Fruit fly (Drosophila melanogaster): ENCODE results near the gene CG34244.
A peak's percentile ranks its signal among the peaks of the same experiment; 100 is the strongest.

DNA sequence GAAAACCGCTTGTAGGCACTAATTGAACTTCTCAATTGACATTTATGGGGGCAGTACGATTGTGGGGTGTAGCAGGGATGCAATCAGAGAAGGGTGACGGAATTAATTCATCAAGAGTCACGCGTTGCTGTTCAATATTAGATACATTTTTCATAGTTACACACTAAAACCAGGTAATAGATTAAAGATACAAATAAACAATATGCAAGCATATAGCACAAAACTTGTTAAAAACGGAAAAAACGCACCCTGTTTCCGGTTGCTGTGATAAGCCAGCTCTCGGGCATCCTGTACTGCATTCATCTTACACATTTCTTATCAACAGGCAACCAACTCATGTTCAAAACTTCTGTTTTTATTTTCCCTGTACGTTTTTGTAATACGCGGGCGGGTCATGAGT is 6.7 kb downstream of the CG34244 start:
- TF ChIP-seq Sox102F (GFP tag; optimal IDR thresholded peaks at IDR 0.05) (no peak), CG31627 (GFP tag; optimal IDR thresholded peaks at IDR 0.05) (no peak), CG11294 (GFP tag; IDR thresholded peaks at IDR 0.05) (0 out of 2 replicates have a peak, but pooled peaks have one; percentile 44), eg (GFP tag; IDR thresholded peaks at IDR 0.05) (no peak), Hr4 (GFP tag; optimal IDR thresholded peaks at IDR 0.05) (no peak), Eip75B (GFP tag; optimal IDR thresholded peaks at IDR 0.05) (no peak), lz (GFP tag; optimal IDR thresholded peaks at IDR 0.05) (no peak), CG8319 (GFP tag; optimal IDR thresholded peaks at IDR 0.05) (no peak), fd85E (GFP tag; optimal IDR thresholded peaks at IDR 0.05) (no peak), fkh (GFP tag; optimal IDR thresholded peaks at IDR 0.05) (no peak), ss (GFP tag; optimal IDR thresholded peaks at IDR 0.05) (no peak), dac (GFP tag; optimal IDR thresholded peaks at IDR 0.05) (no peak), Sox14 (GFP tag; optimal IDR thresholded peaks at IDR 0.05) (peak; percentile 9)

All from whole organism, prepupa.